Worm (Caenorhabditis elegans) whole organism, L3 larva: Measurements from ENCODE around the gene F26D11.2.

Experiments
- R02D3.7 ChIP-seq: fragments of 150-350 bp; optimal IDR thresholded peaks from 2 replicates; lab custom pipeline; 2014; ENCODE audit warnings: missing biosample characterization, missing genetic modification characterization
- ZK546.5 ChIP-seq: sonication (generic microtip); optimal IDR thresholded peaks from 2 replicates; lab custom pipeline; 2017; ENCODE audit warnings: missing biosample characterization, missing genetic modification characterization
- ama-1 ChIP-seq: fragments of 150-350 bp; optimal IDR thresholded peaks from 2 replicates; lab custom pipeline; 2018
- ceh-16 ChIP-seq: sonication (generic microtip); optimal IDR thresholded peaks from 2 replicates; lab custom pipeline; 2017; ENCODE audit warnings: missing biosample characterization, missing genetic modification characterization
- ceh-28 ChIP-seq: fragments of 150-350 bp; optimal IDR thresholded peaks from 2 replicates; lab custom pipeline; 2014; ENCODE audit warnings: missing biosample characterization, missing genetic modification reagents, missing genetic modification characterization
- ceh-82 ChIP-seq: fragments of 150-350 bp; optimal IDR thresholded peaks from 2 replicates; lab custom pipeline; 2014; ENCODE audit warnings: missing biosample characterization, missing genetic modification characterization
- ceh-9 ChIP-seq: sonication (generic microtip); optimal IDR thresholded peaks from 2 replicates; lab custom pipeline; 2018; ENCODE audit warnings: missing biosample characterization, missing genetic modification characterization
- daf-12 ChIP-seq: fragments of 150-350 bp; optimal IDR thresholded peaks from 2 replicates; lab custom pipeline; 2014; ENCODE audit warnings: missing biosample characterization, missing genetic modification reagents, missing genetic modification characterization
- egl-27 ChIP-seq: sonication (generic microtip); optimal IDR thresholded peaks from 4 replicates; lab custom pipeline; 2017; ENCODE audit warnings: missing biosample characterization, missing genetic modification reagents, missing genetic modification characterization
- egl-5 ChIP-seq: fragments of 150-350 bp; optimal IDR thresholded peaks from 2 replicates; lab custom pipeline; 2017; ENCODE audit warnings: missing biosample characterization, missing genetic modification reagents, missing genetic modification characterization, inconsistent platforms
- elt-1 ChIP-seq: fragments of 150-350 bp; optimal IDR thresholded peaks from 2 replicates; lab custom pipeline; 2014; ENCODE audit warnings: missing biosample characterization, missing genetic modification characterization
- elt-2 ChIP-seq: sonication (generic microtip); optimal IDR thresholded peaks from 2 replicates; lab custom pipeline; 2016; ENCODE audit warnings: missing genetic modification reagents, mild to moderate bottlenecking, missing genetic modification characterization, missing compliant biosample characterization
- elt-3 ChIP-seq, 3 experiments: fragments of 150-350 bp in 1 of 3; sonication (generic microtip) in 2 of 3; optimal IDR thresholded peaks; 2 replicates in 2 of 3; 4 replicates in 1 of 3; lab custom pipeline; 2014 to 2017; ENCODE audit warnings: missing biosample characterization in 3 of 3, missing genetic modification characterization in 3 of 3
- eor-1 ChIP-seq, 2 experiments: fragments of 150-350 bp; optimal IDR thresholded peaks; 2 replicates each; lab custom pipeline; 2014 to 2018; ENCODE audit warnings: missing biosample characterization in 2 of 2, missing genetic modification characterization in 2 of 2
- fkh-10 ChIP-seq: sonication (generic microtip); optimal IDR thresholded peaks from 2 replicates; lab custom pipeline; 2017; ENCODE audit warnings: missing biosample characterization, missing genetic modification reagents, missing genetic modification characterization
- fkh-2 ChIP-seq: fragments of 150-350 bp; optimal IDR thresholded peaks from 2 replicates; lab custom pipeline; 2014; ENCODE audit warnings: missing biosample characterization, missing genetic modification reagents, missing genetic modification characterization
- fos-1 ChIP-seq: fragments of 150-350 bp; optimal IDR thresholded peaks from 2 replicates; lab custom pipeline; 2014; ENCODE audit warnings: missing biosample characterization, missing genetic modification characterization
- hmg-11 ChIP-seq: sonication (generic microtip); optimal IDR thresholded peaks from 2 replicates; lab custom pipeline; 2016; ENCODE audit warnings: missing genetic modification characterization, missing compliant biosample characterization
- lin-15B ChIP-seq: fragments of 150-350 bp; optimal IDR thresholded peaks from 2 replicates; lab custom pipeline; 2014; ENCODE audit warnings: missing biosample characterization, missing genetic modification characterization
- lin-39 ChIP-seq: fragments of 150-350 bp; optimal IDR thresholded peaks from 2 replicates; lab custom pipeline; 2018; ENCODE audit warnings: missing biosample characterization, missing genetic modification reagents, missing genetic modification characterization
- mdl-1 ChIP-seq: fragments of 150-350 bp; optimal IDR thresholded peaks from 2 replicates; lab custom pipeline; 2014; ENCODE audit warnings: missing biosample characterization, missing genetic modification characterization
- mml-1 ChIP-seq: fragments of 150-350 bp; sonication (generic microtip); optimal IDR thresholded peaks from 3 replicates; lab custom pipeline; 2014; ENCODE audit warnings: missing biosample characterization, missing genetic modification characterization
- nfya-1 ChIP-seq: sonication (generic microtip); optimal IDR thresholded peaks from 2 replicates; lab custom pipeline; 2017; ENCODE audit warnings: missing genetic modification characterization, mild to moderate bottlenecking, missing compliant biosample characterization, antibody characterized with exemption, moderate library complexity; ENCODE audit not compliant: insufficient read depth
- nhr-11 ChIP-seq: fragments of 150-350 bp; optimal IDR thresholded peaks from 2 replicates; lab custom pipeline; 2014; ENCODE audit warnings: missing biosample characterization, missing genetic modification characterization
- nhr-12 ChIP-seq: fragments of 150-350 bp; optimal IDR thresholded peaks from 2 replicates; lab custom pipeline; 2014; ENCODE audit warnings: missing biosample characterization, missing genetic modification characterization
- nhr-23 ChIP-seq: fragments of 150-350 bp; optimal IDR thresholded peaks from 2 replicates; lab custom pipeline; 2014; ENCODE audit warnings: missing biosample characterization, missing genetic modification reagents, missing genetic modification characterization
- nhr-25 ChIP-seq: sonication (generic microtip); optimal IDR thresholded peaks from 2 replicates; lab custom pipeline; 2017; ENCODE audit warnings: missing biosample characterization, missing genetic modification characterization
- nhr-28 ChIP-seq: fragments of 150-350 bp; optimal IDR thresholded peaks from 2 replicates; lab custom pipeline; 2014; ENCODE audit warnings: missing biosample characterization, missing genetic modification characterization
- nhr-43 ChIP-seq: sonication (generic microtip); optimal IDR thresholded peaks from 2 replicates; lab custom pipeline; 2016; ENCODE audit warnings: mild to moderate bottlenecking, missing genetic modification characterization, missing compliant biosample characterization; ENCODE audit not compliant: poor library complexity, severe bottlenecking
- nhr-76 ChIP-seq: fragments of 150-350 bp; sonication (generic microtip); optimal IDR thresholded peaks from 5 replicates; lab custom pipeline; 2014; ENCODE audit warnings: missing biosample characterization, missing genetic modification characterization
- nhr-77 ChIP-seq: fragments of 150-350 bp; optimal IDR thresholded peaks from 2 replicates; lab custom pipeline; 2014; ENCODE audit warnings: missing biosample characterization, missing genetic modification characterization
- pha-4 ChIP-seq: fragments of 150-350 bp; optimal IDR thresholded peaks from 2 replicates; lab custom pipeline; 2014; ENCODE audit warnings: missing biosample characterization, missing genetic modification reagents, missing genetic modification characterization
- pqm-1 ChIP-seq: fragments of 150-350 bp; optimal IDR thresholded peaks from 2 replicates; lab custom pipeline; 2017; ENCODE audit warnings: missing biosample characterization, missing genetic modification characterization, inconsistent platforms
- sea-2 ChIP-seq: fragments of 150-350 bp; sonication (generic microtip); optimal IDR thresholded peaks from 4 replicates; lab custom pipeline; 2014; ENCODE audit warnings: missing biosample characterization, missing genetic modification reagents, missing genetic modification characterization
- skn-1 ChIP-seq: fragments of 150-350 bp; optimal IDR thresholded peaks from 2 replicates; lab custom pipeline; 2014; ENCODE audit warnings: missing biosample characterization, missing genetic modification characterization
- snpc-4 ChIP-seq: fragments of 150-350 bp; optimal IDR thresholded peaks from 2 replicates; lab custom pipeline; 2014; ENCODE audit warnings: missing biosample characterization, missing genetic modification characterization
- tbx-2 ChIP-seq: sonication (generic microtip); optimal IDR thresholded peaks from 2 replicates; lab custom pipeline; 2016; ENCODE audit warnings: mild to moderate bottlenecking, missing genetic modification characterization, missing compliant biosample characterization
- unc-39 ChIP-seq: sonication (generic microtip); optimal IDR thresholded peaks from 4 replicates; lab custom pipeline; 2017; ENCODE audit warnings: missing biosample characterization, missing genetic modification characterization
- unc-62 ChIP-seq: fragments of 150-350 bp; sonication (generic microtip); optimal IDR thresholded peaks from 4 replicates; lab custom pipeline; 2014; ENCODE audit warnings: missing biosample characterization, missing genetic modification reagents, missing genetic modification characterization
- ztf-11 ChIP-seq: fragments of 150-350 bp; optimal IDR thresholded peaks from 2 replicates; lab custom pipeline; 2014; ENCODE audit warnings: missing biosample characterization, missing genetic modification characterization
- ztf-4 ChIP-seq: fragments of 150-350 bp; optimal IDR thresholded peaks from 2 replicates; lab custom pipeline; 2014; ENCODE audit warnings: missing biosample characterization, missing genetic modification characterization

Gene F26D11.2

DNA sequence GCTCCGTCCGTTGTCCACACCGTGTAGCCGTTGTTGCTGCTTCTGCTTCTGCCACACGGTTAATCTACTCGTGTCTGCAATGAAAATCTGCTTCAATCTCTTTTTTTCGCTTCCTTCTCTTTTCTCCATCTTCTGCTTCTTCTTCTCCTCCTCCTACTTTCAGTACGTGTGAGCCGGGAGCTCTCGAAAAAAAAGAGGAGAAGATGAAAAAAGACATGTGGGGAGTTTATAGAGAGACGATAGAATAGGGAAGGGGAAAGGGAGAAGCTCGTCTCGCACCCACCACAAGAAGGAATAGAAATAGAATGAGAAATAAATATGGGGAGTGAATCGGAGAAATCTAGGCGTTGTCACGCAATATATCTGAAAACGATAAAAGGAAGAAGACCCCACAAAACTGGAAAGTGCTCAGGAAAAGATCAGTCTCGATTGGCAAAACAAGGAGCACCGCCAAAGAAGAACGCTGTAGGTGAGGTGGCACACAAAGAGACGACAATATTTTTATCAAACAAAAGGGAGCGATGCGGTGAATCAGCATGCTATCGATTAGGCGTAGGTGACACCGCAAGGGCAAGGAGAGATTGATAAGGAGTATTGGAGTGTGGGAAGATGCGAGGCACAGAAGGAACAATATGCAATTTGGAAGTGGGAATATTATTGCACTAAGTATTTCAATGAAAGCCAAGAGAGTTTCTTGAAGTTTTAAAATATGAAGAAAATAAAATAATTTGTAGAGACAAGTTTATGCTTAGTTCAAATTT is 18.8 kb downstream of the F26D11.2 start, which contains the start of gene let-413:
Gene let-413, minus strand, starts transcription at position 76 of the 761 bp plus-strand sequence.
- no peak for TF ChIP-seq fkh-2
- peak; percentile 47 for TF ChIP-seq pha-4 (tag; lab: Kevin White, UChicago)
- TF ChIP-seq mml-1 (tag; lab: Kevin White, UChicago): no peak
- TF ChIP-seq lin-39 (tag; lab: Kevin White, UChicago): no peak
- TF ChIP-seq ceh-82 (tag; lab: Kevin White, UChicago): no peak
- TF ChIP-seq nhr-43 (tag; lab: Kevin White, UChicago): no peak
- TF ChIP-seq tbx-2: no peak
- TF ChIP-seq ZK546.5: no peak
- no peak for TF ChIP-seq nhr-76 (tag; lab: Kevin White, UChicago)
- no peak for TF ChIP-seq ceh-9
- TF ChIP-seq pqm-1 (tag; lab: Kevin White, UChicago): peak; percentile 67
- no peak for TF ChIP-seq mdl-1 (tag; lab: Kevin White, UChicago)
- TF ChIP-seq nhr-28 (tag; lab: Kevin White, UChicago): no peak
- no peak for TF ChIP-seq ztf-11 (tag; lab: Kevin White, UChicago)
- TF ChIP-seq nhr-77 (tag; lab: Kevin White, UChicago): no peak
- no peak for TF ChIP-seq daf-12
- peak; percentile 62 for TF ChIP-seq elt-2 (tag; lab: Kevin White, UChicago)
- TF ChIP-seq nhr-11 (tag; lab: Kevin White, UChicago): no peak
- TF ChIP-seq hmg-11 (tag; lab: Kevin White, UChicago): no peak
- peak; percentile 25 for TF ChIP-seq nfya-1 (tag; lab: Kevin White, UChicago)

ce11 chrV:7978798-7979197 is 19.7 kb downstream of the F26D11.2 start:
- TF ChIP-seq elt-3 (tag; optimal IDR thresholded peaks at IDR 0.05; lab: Kevin White, UChicago): no peak
- TF ChIP-seq nhr-23: peak; percentile 55
- peak; percentile 73 for TF ChIP-seq pha-4 (tag; lab: Kevin White, UChicago)
- TF ChIP-seq ama-1 (lab: Kevin White, UChicago): no peak
- no peak for TF ChIP-seq nhr-43 (tag; lab: Kevin White, UChicago)
- TF ChIP-seq lin-15B (tag; lab: Kevin White, UChicago): peak; percentile 14
- TF ChIP-seq nhr-25 (tag; lab: Kevin White, UChicago): peak; percentile 93
- no peak for TF ChIP-seq snpc-4 (tag; lab: Kevin White, UChicago)
- peak; percentile 31 for TF ChIP-seq elt-2 (tag; lab: Kevin White, UChicago)
- TF ChIP-seq eor-1 (tag; optimal IDR thresholded peaks at IDR 0.05; lab: Kevin White, UChicago): no peak
- no peak for TF ChIP-seq tbx-2
- TF ChIP-seq ceh-28 (tag; lab: Kevin White, UChicago): peak; percentile 45
- no peak for TF ChIP-seq nhr-12
- peak; percentile 1 for TF ChIP-seq lin-39 (tag; lab: Kevin White, UChicago)
- TF ChIP-seq hmg-11 (tag; lab: Kevin White, UChicago): peak; percentile 32
- peak; percentile 12 for TF ChIP-seq pqm-1 (tag; lab: Kevin White, UChicago)
- no peak for TF ChIP-seq unc-62
- peak; percentile 32 for TF ChIP-seq nfya-1 (tag; lab: Kevin White, UChicago)

DNA sequence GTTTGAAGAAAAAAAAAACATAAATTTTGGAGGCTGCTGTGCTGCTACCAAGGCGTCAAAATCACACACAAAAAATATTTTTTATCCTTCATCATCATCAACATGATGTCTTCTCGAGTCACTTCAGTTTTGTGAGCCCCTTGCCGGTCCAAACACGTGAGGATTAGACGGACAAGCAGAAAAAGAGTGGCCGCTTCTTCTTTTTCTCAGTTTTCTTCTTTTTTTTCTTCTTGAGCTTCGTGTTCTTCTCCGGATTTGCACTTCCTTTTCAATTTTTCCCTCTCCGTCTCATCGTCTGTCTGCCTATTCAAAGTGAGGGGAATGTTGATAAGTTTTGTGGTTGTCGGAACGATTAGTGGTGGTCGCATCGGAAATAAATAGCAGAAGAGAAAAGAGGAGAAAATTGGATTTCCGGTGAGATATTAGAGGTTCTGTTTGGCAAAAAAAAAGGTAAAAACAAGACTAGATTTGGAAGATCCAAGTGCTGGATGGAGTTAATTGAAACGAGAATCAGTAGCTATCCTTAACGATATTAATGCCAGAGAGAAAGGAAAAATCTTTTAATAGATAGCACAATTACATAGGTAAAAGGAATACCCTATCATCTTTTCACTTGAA is 21.4 kb downstream of the F26D11.2 start:
- TF ChIP-seq egl-5: no peak
- TF ChIP-seq sea-2: no peak
- no peak for TF ChIP-seq nhr-25 (tag; lab: Kevin White, UChicago)
- TF ChIP-seq mml-1 (tag; lab: Kevin White, UChicago): no peak
- peak; percentile 43 for TF ChIP-seq elt-1 (tag; lab: Kevin White, UChicago)
- TF ChIP-seq ceh-16 (tag; lab: Kevin White, UChicago): no peak
- TF ChIP-seq pqm-1 (tag; lab: Kevin White, UChicago): no peak
- no peak for TF ChIP-seq fos-1 (tag; lab: Kevin White, UChicago)
- TF ChIP-seq R02D3.7 (tag; lab: Kevin White, UChicago): no peak
- TF ChIP-seq lin-39 (tag; lab: Kevin White, UChicago): peak; percentile 77
- TF ChIP-seq pha-4 (tag; lab: Kevin White, UChicago): no peak
- TF ChIP-seq elt-2 (tag; lab: Kevin White, UChicago): no peak
- TF ChIP-seq egl-27: no peak
- peak; percentile 43 for TF ChIP-seq snpc-4 (tag; lab: Kevin White, UChicago)
- TF ChIP-seq nhr-76 (tag; lab: Kevin White, UChicago): no peak
- TF ChIP-seq unc-39 (tag; lab: Kevin White, UChicago): no peak
- no peak for TF ChIP-seq ama-1 (lab: Kevin White, UChicago)
- TF ChIP-seq lin-15B (tag; lab: Kevin White, UChicago): peak; percentile 30
- no peak for TF ChIP-seq skn-1 (tag; lab: Kevin White, UChicago)
- no peak for TF ChIP-seq unc-62
- TF ChIP-seq tbx-2: no peak
- no peak for TF ChIP-seq elt-3 (tag; optimal IDR thresholded peaks at IDR 0.05; lab: Kevin White, UChicago)
- no peak for TF ChIP-seq mdl-1 (tag; lab: Kevin White, UChicago)
- TF ChIP-seq nhr-43 (tag; lab: Kevin White, UChicago): no peak
- peak; percentile 56 for TF ChIP-seq nfya-1 (tag; lab: Kevin White, UChicago)
- no peak for TF ChIP-seq nhr-23
- no peak for TF ChIP-seq ceh-82 (tag; lab: Kevin White, UChicago)
- TF ChIP-seq fkh-2: no peak
- TF ChIP-seq nhr-77 (tag; lab: Kevin White, UChicago): no peak
- no peak for TF ChIP-seq ztf-4
- no peak for TF ChIP-seq hmg-11 (tag; lab: Kevin White, UChicago)
- no peak for TF ChIP-seq nhr-28 (tag; lab: Kevin White, UChicago)
- peak; percentile 34 for TF ChIP-seq fkh-10
- no peak for TF ChIP-seq daf-12
- TF ChIP-seq ZK546.5: no peak
- TF ChIP-seq nhr-12: no peak
